Worm (Caenorhabditis elegans) whole organism, young adult: Measurements from ENCODE around the gene F58D12.3.

Experiments used
- B0019.2 ChIP-seq: fragments of 200-800 bp; sonication (Bioruptor generic); conservative IDR thresholded peaks from 2 replicates; pipeline ENCODE4 v1.3.6; 2022; ENCODE audit warnings: missing genetic modification reagents, missing genetic modification characterization, missing compliant biosample characterization
- C17E4.6 ChIP-seq: fragments of 200-800 bp; sonication (Bioruptor generic); IDR thresholded peaks from 2 replicates; pipeline ENCODE4 v1.3.6; 2022; ENCODE audit warnings: missing genetic modification reagents, missing genetic modification characterization, missing compliant biosample characterization
- F22D6.2 ChIP-seq: sonication (generic microtip); optimal IDR thresholded peaks from 2 replicates; lab custom pipeline; 2016; ENCODE audit warnings: mild to moderate bottlenecking, missing genetic modification characterization, missing compliant biosample characterization
- F39B2.1 ChIP-seq: fragments of 200-800 bp; sonication (Bioruptor generic); IDR thresholded peaks from 2 replicates; pipeline ENCODE4 v1.3.6; 2022; ENCODE audit warnings: missing genetic modification reagents, missing genetic modification characterization, missing compliant biosample characterization
- F57A8.1 ChIP-seq: fragments of 200-800 bp; sonication (Bioruptor generic); optimal IDR thresholded peaks from 2 replicates; lab custom pipeline; 2018; ENCODE audit warnings: mild to moderate bottlenecking, missing genetic modification characterization, moderate library complexity, missing compliant biosample characterization
- Y79H2A.3 ChIP-seq: fragments of 200-800 bp; sonication (Bioruptor generic); conservative IDR thresholded peaks from 2 replicates; pipeline ENCODE4 v1.3.6; 2022; ENCODE audit warnings: missing genetic modification reagents, missing genetic modification characterization, missing compliant biosample characterization
- ama-1 ChIP-seq, 3 experiments: fragments of 150-350 bp in 1 of 3; sonication (generic microtip) in 2 of 3; optimal IDR thresholded peaks; 2 replicates each; lab custom pipeline; 2014 to 2018; ENCODE audit warnings: missing biosample characterization in 2 of 3, missing genetic modification characterization in 2 of 3, missing genetic modification reagents in 2 of 3
- atf-7 ChIP-seq: sonication (generic microtip); optimal IDR thresholded peaks from 2 replicates; lab custom pipeline; 2017; ENCODE audit warnings: mild to moderate bottlenecking, missing genetic modification characterization, missing compliant biosample characterization
- attf-6 ChIP-seq: fragments of 200-800 bp; sonication (Bioruptor generic); IDR thresholded peaks from 2 replicates; pipeline ENCODE4 v1.3.6; 2022; ENCODE audit warnings: missing genetic modification reagents, missing genetic modification characterization, missing compliant biosample characterization
- bed-2 ChIP-seq: fragments of 200-800 bp; sonication (Bioruptor generic); IDR thresholded peaks from 2 replicates; pipeline ENCODE4 v1.3.6; 2022; ENCODE audit warnings: missing genetic modification reagents, missing genetic modification characterization, missing compliant biosample characterization
- ccch-3 ChIP-seq: fragments of 200-800 bp; sonication (Bioruptor generic); optimal IDR thresholded peaks from 2 replicates; lab custom pipeline; 2018; ENCODE audit warnings: mild to moderate bottlenecking, missing genetic modification characterization, missing compliant biosample characterization
- cebp-1 ChIP-seq, 2 experiments: fragments of 200-800 bp in 1 of 2; sonication (Bioruptor generic) in 1 of 2; sonication (generic microtip) in 1 of 2; IDR thresholded peaks in 1 of 2; optimal IDR thresholded peaks in 1 of 2; 2 replicates each; pipeline versions ENCODE4 v1.3.6 to Lab custom; 2017 to 2022; ENCODE audit warnings: missing compliant biosample characterization in 2 of 2, missing genetic modification characterization in 2 of 2, mild to moderate bottlenecking in 1 of 2, missing genetic modification reagents in 1 of 2, moderate library complexity in 1 of 2
- ceh-40 ChIP-seq: fragments of 200-800 bp; sonication (Bioruptor generic); IDR thresholded peaks from 2 replicates; pipeline ENCODE4 v1.3.6; 2022; ENCODE audit warnings: missing genetic modification characterization, missing compliant biosample characterization
- ceh-58 ChIP-seq: fragments of 200-800 bp; sonication (Bioruptor generic); IDR thresholded peaks from 2 replicates; pipeline ENCODE4 v1.3.6; 2022; ENCODE audit warnings: missing genetic modification characterization, missing compliant biosample characterization
- ceh-79 ChIP-seq: sonication (generic microtip); optimal IDR thresholded peaks from 2 replicates; lab custom pipeline; 2017; ENCODE audit warnings: mild to moderate bottlenecking, missing genetic modification characterization, missing compliant biosample characterization
- die-1 ChIP-seq: sonication (generic microtip); optimal IDR thresholded peaks from 2 replicates; lab custom pipeline; 2016; ENCODE audit warnings: missing genotype, mild to moderate bottlenecking, missing genetic modification characterization, missing compliant biosample characterization
- dox-1 ChIP-seq: fragments of 200-800 bp; sonication (Bioruptor generic); IDR thresholded peaks from 2 replicates; pipeline ENCODE4 v1.3.6; 2022; ENCODE audit warnings: missing genetic modification reagents, missing genetic modification characterization, missing compliant biosample characterization
- egl-18 ChIP-seq: fragments of 200-800 bp; sonication (Bioruptor generic); IDR thresholded peaks from 2 replicates; pipeline ENCODE4 v1.3.6; 2022; ENCODE audit warnings: missing genetic modification reagents, missing genetic modification characterization, missing compliant biosample characterization
- ekl-4 ChIP-seq: fragments of 200-800 bp; sonication (Bioruptor generic); IDR thresholded peaks from 2 replicates; pipeline ENCODE4 v1.3.6; 2022; ENCODE audit warnings: missing genetic modification reagents, missing genetic modification characterization, missing compliant biosample characterization
- gei-17 ChIP-seq: fragments of 200-800 bp; sonication (Bioruptor generic); optimal IDR thresholded peaks from 2 replicates; lab custom pipeline; 2018; ENCODE audit warnings: mild to moderate bottlenecking, missing genetic modification characterization, missing compliant biosample characterization
- hlh-12 ChIP-seq: sonication (generic microtip); optimal IDR thresholded peaks from 2 replicates; lab custom pipeline; 2016; ENCODE audit warnings: missing genetic modification characterization, missing compliant biosample characterization
- hlh-26 ChIP-seq: fragments of 200-800 bp; sonication (Bioruptor generic); conservative IDR thresholded peaks from 2 replicates; pipeline ENCODE4 v1.3.6; 2022; ENCODE audit warnings: missing genetic modification reagents, missing genetic modification characterization, missing compliant biosample characterization
- hmg-1.2 ChIP-seq: fragments of 200-800 bp; sonication (Bioruptor generic); IDR thresholded peaks from 2 replicates; pipeline ENCODE4 v1.3.6; 2022; ENCODE audit warnings: missing genetic modification reagents, missing genetic modification characterization, missing compliant biosample characterization
- hmg-20 ChIP-seq: fragments of 200-800 bp; sonication (Bioruptor generic); IDR thresholded peaks from 2 replicates; pipeline ENCODE4 v1.3.6; 2022; ENCODE audit warnings: missing genetic modification reagents, missing genetic modification characterization, missing compliant biosample characterization
- hsf-1 ChIP-seq: fragments of 200-800 bp; sonication (Bioruptor generic); IDR thresholded peaks from 2 replicates; pipeline ENCODE4 v1.3.6; 2022; ENCODE audit warnings: missing genetic modification reagents, missing genetic modification characterization, missing compliant biosample characterization
- lag-1 ChIP-seq: fragments of 200-800 bp; sonication (Bioruptor generic); IDR thresholded peaks from 2 replicates; pipeline ENCODE4 v1.3.6; 2022; ENCODE audit warnings: missing genetic modification reagents, missing genetic modification characterization, missing compliant biosample characterization
- let-607 ChIP-seq, 2 experiments: fragments of 200-800 bp in 1 of 2; sonication (Bioruptor generic) in 1 of 2; sonication (generic microtip) in 1 of 2; optimal IDR thresholded peaks; 2 replicates each; lab custom pipeline; 2016 to 2018; ENCODE audit warnings: mild to moderate bottlenecking in 2 of 2, missing compliant biosample characterization in 2 of 2, missing genetic modification characterization in 2 of 2, moderate library complexity in 2 of 2, missing genotype in 1 of 2
- lin-26 ChIP-seq: fragments of 200-800 bp; sonication (Bioruptor generic); IDR thresholded peaks from 2 replicates; pipeline ENCODE4 v1.3.6; 2022; ENCODE audit warnings: missing genetic modification reagents, missing genetic modification characterization, missing compliant biosample characterization
- lin-35 ChIP-seq, 3 experiments: fragments of 150-350 bp in 2 of 3; sonication (generic microtip) in 1 of 3; optimal IDR thresholded peaks; 2 replicates each; lab custom pipeline; 2014 to 2018; ENCODE audit warnings: missing biosample characterization in 3 of 3, missing genetic modification characterization in 3 of 3, missing genetic modification reagents in 3 of 3
- lsl-1 ChIP-seq: fragments of 200-800 bp; sonication (Bioruptor generic); optimal IDR thresholded peaks from 2 replicates; lab custom pipeline; 2018; ENCODE audit warnings: mild to moderate bottlenecking, missing genetic modification characterization, moderate library complexity, missing compliant biosample characterization
- lsy-27 ChIP-seq: sonication (generic microtip); optimal IDR thresholded peaks from 2 replicates; lab custom pipeline; 2017; ENCODE audit warnings: missing genetic modification characterization, mild to moderate bottlenecking, missing compliant biosample characterization, antibody characterized with exemption, missing genotype, borderline replicate concordance; ENCODE audit not compliant: insufficient read depth
- madf-10 ChIP-seq: sonication (generic microtip); optimal IDR thresholded peaks from 2 replicates; lab custom pipeline; 2016; ENCODE audit warnings: mild to moderate bottlenecking, missing genetic modification characterization, missing compliant biosample characterization
- madf-8 ChIP-seq: fragments of 200-800 bp; sonication (Bioruptor generic); conservative IDR thresholded peaks from 2 replicates; pipeline ENCODE4 v1.3.6; 2022; ENCODE audit warnings: missing genetic modification reagents, missing genetic modification characterization, missing compliant biosample characterization
- mes-4 ChIP-seq: sonication (generic microtip); optimal IDR thresholded peaks from 2 replicates; lab custom pipeline; 2016; ENCODE audit warnings: missing genotype, missing genetic modification characterization, missing compliant biosample characterization
- nfya-2 ChIP-seq: fragments of 200-800 bp; sonication (Bioruptor generic); IDR thresholded peaks from 2 replicates; pipeline ENCODE4 v1.3.6; 2022; ENCODE audit warnings: missing genetic modification reagents, missing genetic modification characterization, missing compliant biosample characterization
- nhr-179 ChIP-seq: sonication (generic microtip); optimal IDR thresholded peaks from 2 replicates; lab custom pipeline; 2016; ENCODE audit warnings: mild to moderate bottlenecking, missing genetic modification characterization, missing compliant biosample characterization
- nhr-27 ChIP-seq: fragments of 200-800 bp; sonication (Bioruptor generic); optimal IDR thresholded peaks from 2 replicates; lab custom pipeline; 2018; ENCODE audit warnings: mild to moderate bottlenecking, missing genetic modification characterization, moderate library complexity, missing compliant biosample characterization
- rec-8 ChIP-seq, 2 experiments: sonication (generic microtip); optimal IDR thresholded peaks; 2 replicates each; lab custom pipeline; 2016; ENCODE audit warnings: mild to moderate bottlenecking in 2 of 2, missing genetic modification characterization in 2 of 2, missing genetic modification reagents in 2 of 2, missing genotype in 2 of 2, missing biosample characterization in 1 of 2, missing compliant biosample characterization in 1 of 2, moderate library complexity in 1 of 2
- repo-1 ChIP-seq: sonication (generic microtip); optimal IDR thresholded peaks from 2 replicates; lab custom pipeline; 2017; ENCODE audit warnings: mild to moderate bottlenecking, missing genetic modification characterization, missing compliant biosample characterization
- rpc-1 ChIP-seq, 2 experiments: fragments of 150-350 bp in 1 of 2; sonication (generic microtip) in 1 of 2; optimal IDR thresholded peaks; 2 replicates each; lab custom pipeline; 2014 to 2018; ENCODE audit warnings: missing biosample characterization in 1 of 2, missing genetic modification characterization in 1 of 2, missing genetic modification reagents in 1 of 2, missing genotype in 1 of 2
- sea-2 ChIP-seq: fragments of 200-800 bp; sonication (Bioruptor generic); IDR thresholded peaks from 2 replicates; pipeline ENCODE4 v1.3.6; 2022; ENCODE audit warnings: missing genetic modification characterization, missing compliant biosample characterization
- snpc-4 ChIP-seq, 5 experiments: fragments of 150-350 bp in 1 of 5; sonication (generic microtip) in 4 of 5; optimal IDR thresholded peaks; 2 replicates each; lab custom pipeline; 2014 to 2018; ENCODE audit warnings: missing genetic modification characterization in 5 of 5, missing biosample characterization in 3 of 5, antibody characterized with exemption in 2 of 5, mild to moderate bottlenecking in 2 of 5, missing compliant biosample characterization in 2 of 5, missing genotype in 2 of 5, moderate library complexity in 2 of 5, missing genetic modification reagents in 1 of 5
- tbp1 ChIP-seq: fragments of 200-800 bp; sonication (Bioruptor generic); optimal IDR thresholded peaks from 2 replicates; lab custom pipeline; 2018; ENCODE audit warnings: mild to moderate bottlenecking, missing genetic modification characterization, missing compliant biosample characterization
- unc-62 ChIP-seq: fragments of 150-350 bp; optimal IDR thresholded peaks from 2 replicates; lab custom pipeline; 2014; ENCODE audit warnings: missing biosample characterization, missing genetic modification reagents, missing genetic modification characterization
- zim-3 ChIP-seq: sonication (generic microtip); optimal IDR thresholded peaks from 2 replicates; lab custom pipeline; 2017; ENCODE audit warnings: mild to moderate bottlenecking, missing genetic modification characterization, moderate library complexity, missing compliant biosample characterization
- ztf-3 ChIP-seq: fragments of 200-800 bp; sonication (Bioruptor generic); optimal IDR thresholded peaks from 2 replicates; lab custom pipeline; 2018; ENCODE audit warnings: mild to moderate bottlenecking, missing genetic modification characterization, missing compliant biosample characterization

F58D12.3 gene

DNA sequence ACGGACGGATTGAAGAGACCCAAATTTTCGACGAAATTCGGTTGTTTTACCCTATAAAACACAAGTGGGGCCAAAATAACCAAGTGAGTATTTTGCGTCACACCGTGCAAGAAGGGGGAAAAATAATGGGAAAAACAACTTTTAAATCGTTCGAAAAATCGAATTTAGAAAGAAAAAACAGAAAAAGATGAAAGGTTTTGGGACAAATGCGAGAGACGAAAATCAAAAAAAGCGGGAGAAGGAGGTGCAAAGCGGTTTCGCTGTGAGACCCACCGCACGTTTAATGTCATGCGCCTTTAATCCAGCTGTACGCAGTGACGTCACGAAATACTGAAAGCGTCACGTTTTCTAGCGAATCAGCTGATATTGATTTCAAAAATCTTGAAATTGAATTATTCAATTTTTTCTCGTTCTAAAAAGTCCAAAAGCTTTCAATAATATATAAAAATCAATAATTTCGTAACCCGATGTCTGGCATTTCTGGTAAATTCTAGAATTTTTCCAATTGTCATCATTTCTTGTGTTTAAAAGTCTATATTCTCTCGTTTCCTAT lies 45.6 kb upstream of the F58D12.3 start, which contains the start of the genes ddx-17 and aip-1 (continued):
- peak; percentile 50 for TF ChIP-seq madf-8 (GFP tag; lab: Robert Waterston, UW)
- no peak for TF ChIP-seq gei-17 (GFP tag; lab: Kevin White, UChicago)
- TF ChIP-seq ceh-79 (tag; lab: Kevin White, UChicago) = no peak
- TF ChIP-seq ztf-3 (GFP tag; lab: Kevin White, UChicago) = no peak
- peak; percentile 55 for TF ChIP-seq tbp1 (GFP tag; lab: Kevin White, UChicago)
- TF ChIP-seq nhr-179 (tag; lab: Kevin White, UChicago) = no peak
- peak in 1 of 2 experiments; percentile 21 for TF ChIP-seq let-607 (tag; optimal IDR thresholded peaks at IDR 0.05; lab: Kevin White, UChicago)
- no peak for TF ChIP-seq mes-4 (tag; lab: Kevin White, UChicago)
- no peak for TF ChIP-seq F22D6.2 (tag; lab: Kevin White, UChicago)
- peak; percentile 72 for TF ChIP-seq lsl-1 (GFP tag; lab: Kevin White, UChicago)
- no peak for TF ChIP-seq sea-2 (GFP tag; lab: Robert Waterston, UW)
- no peak for TF ChIP-seq F39B2.1 (GFP tag; lab: Robert Waterston, UW)
- TF ChIP-seq nfya-2 (GFP tag; lab: Robert Waterston, UW) = no peak
- no peak for TF ChIP-seq snpc-4 (GFP tag; optimal IDR thresholded peaks at IDR 0.05; lab: Kevin White, UChicago)
- TF ChIP-seq snpc-4 (tag; optimal IDR thresholded peaks at IDR 0.05; lab: Kevin White, UChicago) = peak; percentile 2 to 71 (median 41)
- TF ChIP-seq rpc-1 (optimal IDR thresholded peaks at IDR 0.05; lab: Kevin White, UChicago) = peak; percentile 29
- TF ChIP-seq rpc-1 (tag; optimal IDR thresholded peaks at IDR 0.05; lab: Kevin White, UChicago) = no peak
- peak; percentile 30 for TF ChIP-seq madf-10 (tag; lab: Kevin White, UChicago)
- TF ChIP-seq Y79H2A.3 = no peak
- no peak for TF ChIP-seq hlh-26 (GFP tag; lab: Robert Waterston, UW)
- no peak for TF ChIP-seq zim-3 (tag; lab: Kevin White, UChicago)
- TF ChIP-seq lag-1 (GFP tag; lab: Robert Waterston, UW) = no peak
- no peak for TF ChIP-seq ceh-40 (GFP tag; lab: Robert Waterston, UW)
- TF ChIP-seq egl-18 (GFP tag; lab: Robert Waterston, UW) = no peak
- peak; percentile 76 for TF ChIP-seq ekl-4
- TF ChIP-seq hlh-12 = no peak
- TF ChIP-seq rec-8 (tag; optimal IDR thresholded peaks at IDR 0.05; lab: Kevin White, UChicago) = no peak
- peak; percentile 67; the same call in 1 of the 2 replicates for TF ChIP-seq dox-1
- no peak for TF ChIP-seq ama-1 (optimal IDR thresholded peaks at IDR 0.05; lab: Kevin White, UChicago)
- TF ChIP-seq ama-1 (GFP tag; optimal IDR thresholded peaks at IDR 0.05; lab: Kevin White, UChicago) = no peak
- TF ChIP-seq hmg-1.2 = peak; percentile 40; the same call in 1 of the 2 replicates
- TF ChIP-seq cebp-1 (GFP tag; IDR thresholded peaks at IDR 0.05; lab: Robert Waterston, UW) = peak; percentile 10; the same call in 1 of the 2 replicates
- peak; percentile 91 for TF ChIP-seq cebp-1 (tag; optimal IDR thresholded peaks at IDR 0.05; lab: Kevin White, UChicago)
- no peak for TF ChIP-seq nhr-27 (tag; lab: Kevin White, UChicago)
- no peak for TF ChIP-seq ceh-58 (GFP tag; lab: Robert Waterston, UW)
- no peak for TF ChIP-seq attf-6 (GFP tag; lab: Robert Waterston, UW)
- TF ChIP-seq unc-62 (GFP tag; lab: Kevin White, UChicago) = no peak
- TF ChIP-seq hmg-20 = no peak
- no peak for TF ChIP-seq F57A8.1 (GFP tag; lab: Kevin White, UChicago)
- peak; percentile 92 for TF ChIP-seq atf-7
- no peak for TF ChIP-seq repo-1 (tag; lab: Kevin White, UChicago)
- TF ChIP-seq lsy-27 (tag; lab: Kevin White, UChicago) = no peak
- TF ChIP-seq lin-26 (GFP tag; lab: Robert Waterston, UW) = 0 out of 2 replicates have a peak, but pooled peaks have one; percentile 19
- no peak for TF ChIP-seq C17E4.6 (GFP tag; lab: Robert Waterston, UW)
- TF ChIP-seq bed-2 (GFP tag; lab: Robert Waterston, UW) = no peak
- TF ChIP-seq lin-35 (GFP tag; optimal IDR thresholded peaks at IDR 0.05; lab: Kevin White, UChicago) = peak in 1 of 3 experiments; percentile 70
- peak; percentile 81 for TF ChIP-seq hsf-1
- TF ChIP-seq ccch-3 (GFP tag; lab: Kevin White, UChicago) = no peak
- no peak for TF ChIP-seq B0019.2
- no peak for TF ChIP-seq die-1 (tag; lab: Kevin White, UChicago)
